Fruit fly (Drosophila melanogaster) whole organism, embryonic: ENCODE measurements around the gene fwe.

Source experiments
- Atf6 ChIP-seq: fragments of 200-800 bp; sonication (Bioruptor generic); IDR thresholded peaks from 2 replicates; pipeline ENCODE4 v1.3.6; 2022; ENCODE audit warnings: missing biosample characterization, missing genetic modification characterization
- B-H2 ChIP-seq: fragments of 200-800 bp; sonication (Bioruptor generic); optimal IDR thresholded peaks from 2 replicates; lab custom pipeline; 2018; ENCODE audit warnings: missing biosample characterization, mild to moderate bottlenecking, missing genetic modification characterization
- BtbVII ChIP-seq: fragments of 200-800 bp; sonication (Bioruptor generic); optimal IDR thresholded peaks from 3 replicates; lab custom pipeline; 2017; ENCODE audit warnings: missing biosample characterization, mild to moderate bottlenecking, missing genetic modification characterization
- CG10979 ChIP-seq: fragments of 200-800 bp; sonication (Bioruptor generic); optimal IDR thresholded peaks from 2 replicates; lab custom pipeline; 2018; ENCODE audit warnings: missing biosample characterization, mild to moderate bottlenecking, missing genetic modification characterization, moderate library complexity
- CG12769 ChIP-seq: fragments of 200-800 bp; sonication (Bioruptor generic); optimal IDR thresholded peaks from 2 replicates; lab custom pipeline; 2019; ENCODE audit warnings: missing biosample characterization, mild to moderate bottlenecking, missing genetic modification characterization, moderate library complexity
- CG12942 ChIP-seq: fragments of 200-800 bp; sonication (Bioruptor generic); optimal IDR thresholded peaks from 3 replicates; lab custom pipeline; 2016; ENCODE audit warnings: missing biosample characterization, missing genetic modification characterization
- CG13624 ChIP-seq: fragments of 200-800 bp; sonication (Bioruptor generic); optimal IDR thresholded peaks from 2 replicates; lab custom pipeline; 2016; ENCODE audit warnings: missing biosample characterization, missing genetic modification characterization
- CG14441 ChIP-seq: fragments of 200-800 bp; sonication (Bioruptor generic); IDR thresholded peaks from 2 replicates; pipeline ENCODE4 v1.3.6; 2022; ENCODE audit warnings: missing biosample characterization, missing genetic modification characterization
- CG17328 ChIP-seq: fragments of 200-800 bp; sonication (Bioruptor generic); IDR thresholded peaks from 2 replicates; pipeline ENCODE4 v1.3.6; 2022; ENCODE audit warnings: missing biosample characterization, missing genetic modification characterization
- CG18599 ChIP-seq: fragments of 200-800 bp; sonication (Bioruptor generic); optimal IDR thresholded peaks from 3 replicates; lab custom pipeline; 2017; ENCODE audit warnings: missing biosample characterization, missing genetic modification characterization, mild to moderate bottlenecking, moderate library complexity, missing genetic modification reagents
- CG30403 ChIP-seq: fragments of 200-800 bp; sonication (Bioruptor generic); optimal IDR thresholded peaks from 3 replicates; lab custom pipeline; 2016; ENCODE audit warnings: missing biosample characterization, missing genetic modification characterization
- CG31365 ChIP-seq: fragments of 200-800 bp; sonication (Bioruptor generic); optimal IDR thresholded peaks from 2 replicates; lab custom pipeline; 2018; ENCODE audit warnings: missing biosample characterization, mild to moderate bottlenecking, missing genetic modification characterization
- CG32772 ChIP-seq: fragments of 200-800 bp; sonication (Bioruptor generic); IDR thresholded peaks from 2 replicates; pipeline ENCODE4 v1.3.6; 2022; ENCODE audit warnings: missing biosample characterization, missing genetic modification characterization
- CG3281 ChIP-seq: fragments of 200-800 bp; sonication (Bioruptor generic); optimal IDR thresholded peaks from 3 replicates; lab custom pipeline; 2017; ENCODE audit warnings: missing biosample characterization, mild to moderate bottlenecking, missing genetic modification characterization
- CG33213 ChIP-seq: fragments of 200-800 bp; sonication (Bioruptor generic); optimal IDR thresholded peaks from 3 replicates; lab custom pipeline; 2016; ENCODE audit warnings: missing biosample characterization, missing genetic modification characterization
- CG3847 ChIP-seq: fragments of 200-800 bp; sonication (Bioruptor generic); IDR thresholded peaks from 2 replicates; pipeline ENCODE4 v1.3.6; 2022; ENCODE audit warnings: missing biosample characterization, missing genetic modification characterization
- CG4854 ChIP-seq: fragments of 200-800 bp; sonication (Bioruptor generic); optimal IDR thresholded peaks from 2 replicates; lab custom pipeline; 2016; ENCODE audit warnings: missing biosample characterization, missing genetic modification characterization, inconsistent platforms
- CG5180 ChIP-seq: fragments of 200-800 bp; sonication (Bioruptor generic); optimal IDR thresholded peaks from 3 replicates; lab custom pipeline; 2017; ENCODE audit warnings: missing biosample characterization, missing genetic modification characterization, mild to moderate bottlenecking, moderate library complexity, missing genetic modification reagents
- CG6813 ChIP-seq: fragments of 200-800 bp; sonication (Bioruptor generic); optimal IDR thresholded peaks from 2 replicates; lab custom pipeline; 2017; ENCODE audit warnings: missing biosample characterization, missing genetic modification characterization, mild to moderate bottlenecking, moderate library complexity, missing genetic modification reagents
- CG8089 ChIP-seq: fragments of 200-800 bp; sonication (Bioruptor generic); optimal IDR thresholded peaks from 3 replicates; lab custom pipeline; 2016; ENCODE audit warnings: missing biosample characterization, missing genetic modification characterization
- D ChIP-seq, 2 experiments: fragments of 200-800 bp in 1 of 2; fragments of >200 bp in 1 of 2; sonication (Bioruptor generic) in 1 of 2; optimal IDR thresholded peaks; 2 replicates in 1 of 2; 3 replicates in 1 of 2; lab custom pipeline; 2017; ENCODE audit warnings: mild to moderate bottlenecking in 1 of 2, missing biosample characterization in 1 of 2, missing genetic modification characterization in 1 of 2, missing genetic modification reagents in 1 of 2
- GATAe ChIP-seq: fragments of 200-800 bp; sonication (Bioruptor generic); conservative IDR thresholded peaks from 2 replicates; pipeline ENCODE4 v1.3.6; 2022; ENCODE audit warnings: missing biosample characterization, missing genetic modification characterization
- HHEX ChIP-seq: fragments of 200-800 bp; sonication (Bioruptor generic); optimal IDR thresholded peaks from 3 replicates; lab custom pipeline; 2017; ENCODE audit warnings: missing biosample characterization, mild to moderate bottlenecking, missing genetic modification characterization, missing genetic modification reagents
- Hand ChIP-seq: fragments of 200-800 bp; sonication (Bioruptor generic); optimal IDR thresholded peaks from 2 replicates; lab custom pipeline; 2017; ENCODE audit warnings: mild to moderate bottlenecking, missing biosample characterization, missing genetic modification reagents, missing genetic modification characterization
- HmgD ChIP-seq: fragments of 200-800 bp; sonication (Bioruptor generic); optimal IDR thresholded peaks from 3 replicates; lab custom pipeline; 2016; ENCODE audit warnings: missing biosample characterization, missing genetic modification characterization
- Lhr ChIP-seq: fragments of 200-800 bp; sonication (Bioruptor generic); optimal IDR thresholded peaks from 3 replicates; lab custom pipeline; 2017; ENCODE audit warnings: mild to moderate bottlenecking, missing biosample characterization, missing genetic modification reagents, missing genetic modification characterization
- NK7.1 ChIP-seq: fragments of 200-800 bp; sonication (Bioruptor generic); optimal IDR thresholded peaks from 3 replicates; lab custom pipeline; 2016; ENCODE audit warnings: missing biosample characterization, missing genetic modification characterization
- Rx ChIP-seq: fragments of 200-800 bp; sonication (Bioruptor generic); IDR thresholded peaks from 2 replicates; pipeline ENCODE4 v1.3.6; 2022; ENCODE audit warnings: missing biosample characterization, missing genetic modification characterization
- Sox100B ChIP-seq: fragments of 200-800 bp; sonication (Bioruptor generic); optimal IDR thresholded peaks from 3 replicates; lab custom pipeline; 2018; ENCODE audit warnings: missing biosample characterization, mild to moderate bottlenecking, missing genetic modification characterization
- Ssrp ChIP-seq: fragments of 200-800 bp; sonication (Bioruptor generic); optimal IDR thresholded peaks from 2 replicates; lab custom pipeline; 2018; ENCODE audit warnings: missing biosample characterization, mild to moderate bottlenecking, missing genetic modification characterization, moderate library complexity
- YL-1 ChIP-seq: fragments of 200-800 bp; sonication (Bioruptor generic); optimal IDR thresholded peaks from 3 replicates; lab custom pipeline; 2017; ENCODE audit warnings: missing biosample characterization, mild to moderate bottlenecking, missing genetic modification characterization
- abd-A ChIP-seq: fragments of 200-800 bp; sonication (Bioruptor generic); optimal IDR thresholded peaks from 3 replicates; lab custom pipeline; 2019; ENCODE audit warnings: missing biosample characterization, mild to moderate bottlenecking, missing genetic modification characterization, moderate library complexity
- bab2 ChIP-seq: fragments of 200-800 bp; sonication (Bioruptor generic); optimal IDR thresholded peaks from 2 replicates; lab custom pipeline; 2016; ENCODE audit warnings: missing biosample characterization, missing genetic modification characterization
- bcd ChIP-seq: fragments of 200-800 bp; sonication (Bioruptor generic); optimal IDR thresholded peaks from 2 replicates; lab custom pipeline; 2017; ENCODE audit warnings: missing biosample characterization, mild to moderate bottlenecking, missing genetic modification characterization
- bsh ChIP-seq, 2 experiments: fragments of 200-800 bp; sonication (Bioruptor generic); optimal IDR thresholded peaks; 2 replicates each; lab custom pipeline; 2017 to 2018; ENCODE audit warnings: mild to moderate bottlenecking in 2 of 2, missing biosample characterization in 2 of 2, missing genetic modification characterization in 2 of 2, moderate library complexity in 1 of 2
- chinmo ChIP-seq: fragments of 200-800 bp; sonication (Bioruptor generic); IDR thresholded peaks from 4 replicates; pipeline ENCODE4 v1.3.6; 2022; ENCODE audit warnings: missing biosample characterization, missing genetic modification characterization; ENCODE audit not compliant: partially characterized antibody
- exex ChIP-seq: fragments of 200-800 bp; sonication (Bioruptor generic); optimal IDR thresholded peaks from 4 replicates; lab custom pipeline; 2018; ENCODE audit warnings: missing biosample characterization, mild to moderate bottlenecking, missing genetic modification characterization, moderate library complexity
- fd3F ChIP-seq: fragments of 200-800 bp; sonication (Bioruptor generic); optimal IDR thresholded peaks from 2 replicates; lab custom pipeline; 2018; ENCODE audit warnings: missing biosample characterization, mild to moderate bottlenecking, missing genetic modification characterization, moderate library complexity
- insv ChIP-seq, 2 experiments: fragments of 200-800 bp; sonication (Bioruptor generic); optimal IDR thresholded peaks; 3 replicates each; lab custom pipeline; 2016 to 2018; ENCODE audit warnings: missing biosample characterization in 2 of 2, missing genetic modification characterization in 2 of 2
- jigr1 ChIP-seq: fragments of 200-800 bp; sonication (Bioruptor generic); IDR thresholded peaks from 3 replicates; pipeline ENCODE4 v1.3.6; 2022; ENCODE audit warnings: missing biosample characterization, missing genetic modification characterization
- pb ChIP-seq: fragments of 200-800 bp; sonication (Bioruptor generic); optimal IDR thresholded peaks from 3 replicates; lab custom pipeline; 2016; ENCODE audit warnings: missing biosample characterization, missing genetic modification characterization
- scrt ChIP-seq: fragments of 200-800 bp; sonication (Bioruptor generic); optimal IDR thresholded peaks from 2 replicates; lab custom pipeline; 2018; ENCODE audit warnings: missing biosample characterization, mild to moderate bottlenecking, missing genetic modification characterization, moderate library complexity
- sens-2 ChIP-seq: fragments of 200-800 bp; sonication (Bioruptor generic); IDR thresholded peaks from 2 replicates; pipeline ENCODE4 v1.3.6; 2022; ENCODE audit warnings: missing biosample characterization, missing genetic modification characterization
- sug ChIP-seq: fragments of 200-800 bp; optimal IDR thresholded peaks from 2 replicates; lab custom pipeline; 2019; ENCODE audit warnings: missing biosample characterization, mild to moderate bottlenecking, missing genetic modification characterization, moderate library complexity
- tap ChIP-seq: fragments of 200-800 bp; optimal IDR thresholded peaks from 3 replicates; lab custom pipeline; 2019; ENCODE audit warnings: missing biosample characterization, mild to moderate bottlenecking, missing genetic modification characterization, moderate library complexity
- tup ChIP-seq: fragments of 200-800 bp; sonication (Bioruptor generic); optimal IDR thresholded peaks from 2 replicates; lab custom pipeline; 2016; ENCODE audit warnings: missing biosample characterization, mild to moderate bottlenecking, missing genetic modification characterization, moderate library complexity
- yki ChIP-seq: fragments of >200 bp; optimal IDR thresholded peaks from 3 replicates; lab custom pipeline; 2018

The fwe gene

dm6 chr3L:15815353-15816142, 662 bp downstream of the fwe start (continued):
- TF ChIP-seq chinmo (GFP tag; lab: Robert Waterston, UW) = 0 out of 4 replicates have a peak, but pooled peaks have one; percentile 55
- TF ChIP-seq sens-2 = no peak
- peak; percentile 27 for TF ChIP-seq CG8089 (GFP tag; lab: Kevin White, UChicago)
- no peak for TF ChIP-seq NK7.1 (GFP tag; lab: Kevin White, UChicago)
- 0 out of 2 replicates have a peak, but pooled peaks have one; percentile 48 for TF ChIP-seq CG14441 (GFP tag; lab: Robert Waterston, UW)
- TF ChIP-seq CG4854 (GFP tag; lab: Kevin White, UChicago) = no peak

dm6 chr3L:15813988-15814387, 2.2 kb downstream of the fwe start:
- TF ChIP-seq D (optimal IDR thresholded peaks at IDR 0.05; lab: Kevin White, UChicago) = no peak
- TF ChIP-seq D (GFP tag; optimal IDR thresholded peaks at IDR 0.05; lab: Kevin White, UChicago) = no peak
- TF ChIP-seq CG10979 = no peak
- TF ChIP-seq tap (tag; lab: Kevin White, UChicago) = peak; percentile 36
- TF ChIP-seq CG32772 (GFP tag; lab: Robert Waterston, UW) = no peak
- no peak for TF ChIP-seq CG3847 (GFP tag; lab: Robert Waterston, UW)
- no peak for TF ChIP-seq bcd (GFP tag; lab: Kevin White, UChicago)
- TF ChIP-seq GATAe (GFP tag; lab: Robert Waterston, UW) = no peak
- TF ChIP-seq fd3F = peak; percentile 21
- TF ChIP-seq Lhr (GFP tag; lab: Kevin White, UChicago) = no peak
- no peak for TF ChIP-seq CG33213 (GFP tag; lab: Kevin White, UChicago)
- no peak for TF ChIP-seq yki
- peak; percentile 38 for TF ChIP-seq CG18599 (GFP tag; lab: Kevin White, UChicago)
- peak; percentile 63 for TF ChIP-seq scrt
- TF ChIP-seq CG3281 (GFP tag; lab: Kevin White, UChicago) = peak; percentile 65
- peak; percentile 54 for TF ChIP-seq BtbVII (GFP tag; lab: Kevin White, UChicago)
- no peak for TF ChIP-seq jigr1 (GFP tag; lab: Robert Waterston, UW)
- no peak for TF ChIP-seq tup (GFP tag; lab: Kevin White, UChicago)
- peak; percentile 81 for TF ChIP-seq exex (tag; lab: Kevin White, UChicago)
- TF ChIP-seq bsh (GFP tag; optimal IDR thresholded peaks at IDR 0.05; lab: Kevin White, UChicago) = no peak
- TF ChIP-seq HmgD (GFP tag; lab: Kevin White, UChicago) = no peak
- no peak for TF ChIP-seq CG12942 (GFP tag; lab: Kevin White, UChicago)
- peak; percentile 69 for TF ChIP-seq B-H2 (GFP tag; lab: Kevin White, UChicago)
- TF ChIP-seq Atf6 = peak; percentile 47; the same call in 1 of the 2 replicates
- TF ChIP-seq CG17328 = no peak
- TF ChIP-seq Rx (GFP tag; lab: Robert Waterston, UW) = no peak
- TF ChIP-seq CG6813 (GFP tag; lab: Kevin White, UChicago) = peak; percentile 75
- no peak for TF ChIP-seq Ssrp
- peak; percentile 20 for TF ChIP-seq CG31365 (tag; lab: Kevin White, UChicago)
- TF ChIP-seq CG12769 (tag; lab: Kevin White, UChicago) = peak; percentile 32
- TF ChIP-seq insv (GFP tag; optimal IDR thresholded peaks at IDR 0.05; lab: Kevin White, UChicago) = no peak
- no peak for TF ChIP-seq YL-1 (GFP tag; lab: Kevin White, UChicago)
- TF ChIP-seq Sox100B (GFP tag; lab: Kevin White, UChicago) = peak; percentile 32
- TF ChIP-seq Hand (GFP tag; lab: Kevin White, UChicago) = peak; percentile 38
- peak; percentile 45 for TF ChIP-seq sug (tag; lab: Kevin White, UChicago)
- TF ChIP-seq bab2 (GFP tag; lab: Kevin White, UChicago) = no peak
- TF ChIP-seq CG30403 = no peak
- TF ChIP-seq CG13624 (GFP tag; lab: Kevin White, UChicago) = peak; percentile 13
- no peak for TF ChIP-seq abd-A (tag; lab: Kevin White, UChicago)
- TF ChIP-seq CG5180 (GFP tag; lab: Kevin White, UChicago) = peak; percentile 16
- TF ChIP-seq HHEX = peak; percentile 42
- TF ChIP-seq pb (GFP tag; lab: Kevin White, UChicago) = no peak
